Fruit fly (Drosophila melanogaster): ENCODE data around the gene Snap24.

The Snap24 gene

dm6 chr3R:9779764-9780163 is 16.8 kb upstream of the Snap24 start, which contains the start of gene CG12947:
CG12947 (plus strand) TSS chr3R:9780064.
- no peak for TF ChIP-seq Poxn (GFP tag; IDR thresholded peaks at IDR 0.05)
- no peak for TF ChIP-seq CG18619 (GFP tag; optimal IDR thresholded peaks at IDR 0.05)
- peak; percentile 26 for TF ChIP-seq CG3163 (GFP tag; optimal IDR thresholded peaks at IDR 0.05)
- TF ChIP-seq CG43689 (GFP tag; IDR thresholded peaks at IDR 0.05): no peak
- no peak for TF ChIP-seq Taf1 (GFP tag; IDR thresholded peaks at IDR 0.05)
- no peak for TF ChIP-seq jing (GFP tag; optimal IDR thresholded peaks at IDR 0.05)
- TF ChIP-seq CTCF (GFP tag; optimal IDR thresholded peaks at IDR 0.05): no peak
- TF ChIP-seq Dbx (GFP tag; IDR thresholded peaks at IDR 0.05): 0 out of 3 replicates have a peak, but pooled peaks have one; percentile 14
- TF ChIP-seq CG12391 (tag; optimal IDR thresholded peaks at IDR 0.05): no peak
- TF ChIP-seq CG2116 (GFP tag; optimal IDR thresholded peaks at IDR 0.05): no peak
- TF ChIP-seq CG9932 (GFP tag; IDR thresholded peaks at IDR 0.05): 0 out of 2 replicates have a peak, but pooled peaks have one; percentile 11
- no peak for TF ChIP-seq CG12299 (tag; optimal IDR thresholded peaks at IDR 0.05)
- no peak for TF ChIP-seq Neu2 (GFP tag; optimal IDR thresholded peaks at IDR 0.05; ENCODE audit: borderline replicate concordance)
- no peak for TF ChIP-seq CG31388 (GFP tag; optimal IDR thresholded peaks at IDR 0.05)
- no peak for TF ChIP-seq CG10209 (GFP tag; optimal IDR thresholded peaks at IDR 0.05)
- no peak for TF ChIP-seq eve (GFP tag; optimal IDR thresholded peaks at IDR 0.05)
- no peak for TF ChIP-seq esg (GFP tag; conservative IDR thresholded peaks at IDR 0.05)
- TF ChIP-seq seq (GFP tag; IDR thresholded peaks at IDR 0.05): no peak
- TF ChIP-seq ATbp (GFP tag; optimal IDR thresholded peaks at IDR 0.05): no peak
- TF ChIP-seq E2f1 (GFP tag; IDR thresholded peaks at IDR 0.05): no peak
- TF ChIP-seq CG15514 (GFP tag; optimal IDR thresholded peaks at IDR 0.05): no peak
- no peak for TF ChIP-seq CrebB (tag; optimal IDR thresholded peaks at IDR 0.05)
- no peak for TF ChIP-seq cato (GFP tag; optimal IDR thresholded peaks at IDR 0.05; ENCODE audit: borderline replicate concordance)
- no peak for TF ChIP-seq cwo (GFP tag; optimal IDR thresholded peaks at IDR 0.05)
- no peak for TF ChIP-seq CG1647 (GFP tag; optimal IDR thresholded peaks at IDR 0.05)
- no peak for TF ChIP-seq sna (GFP tag; IDR thresholded peaks at IDR 0.05; ENCODE audit: partially characterized antibody)
- no peak for TF ChIP-seq CG15696 (tag; optimal IDR thresholded peaks at IDR 0.05)
- peak; percentile 51 for TF ChIP-seq Med (GFP tag)
- no peak for TF ChIP-seq z (GFP tag; IDR thresholded peaks at IDR 0.05)
- no peak for TF ChIP-seq repo (GFP tag; optimal IDR thresholded peaks at IDR 0.05)
- TF ChIP-seq Drgx (GFP tag; IDR thresholded peaks at IDR 0.05): 0 out of 2 replicates have a peak, but pooled peaks have one; percentile 21
- TF ChIP-seq btn (GFP tag; optimal IDR thresholded peaks at IDR 0.05): no peak
- no peak for TF ChIP-seq lab (GFP tag; optimal IDR thresholded peaks at IDR 0.05)
- TF ChIP-seq pita (GFP tag; optimal IDR thresholded peaks at IDR 0.05): no peak
- TF ChIP-seq Fer2 (tag; optimal IDR thresholded peaks at IDR 0.05): no peak
- no peak for TF ChIP-seq Xbp1 (GFP tag; optimal IDR thresholded peaks at IDR 0.05)
- no peak for TF ChIP-seq CG2875 (GFP tag; optimal IDR thresholded peaks at IDR 0.05)
- no peak for TF ChIP-seq HLHmδ (GFP tag; optimal IDR thresholded peaks at IDR 0.05)
- no peak for TF ChIP-seq CG17328 (GFP tag; IDR thresholded peaks at IDR 0.05)
- TF ChIP-seq CG17359 (tag; optimal IDR thresholded peaks at IDR 0.05): no peak
- TF ChIP-seq chm (GFP tag; IDR thresholded peaks at IDR 0.05): 0 out of 2 replicates have a peak, but pooled peaks have one; percentile 12
- TF ChIP-seq YL-1 (GFP tag; optimal IDR thresholded peaks at IDR 0.05): no peak
- no peak for TF ChIP-seq MTF-1 (GFP tag; optimal IDR thresholded peaks at IDR 0.05; ENCODE audit: borderline replicate concordance)
- no peak for TF ChIP-seq CG11085 (GFP tag; IDR thresholded peaks at IDR 0.05)
- TF ChIP-seq Scr (GFP tag; IDR thresholded peaks at IDR 0.05; ENCODE audit: partially characterized antibody): peak; percentile 11; the same call in 1 of the 2 replicates
- TF ChIP-seq CG34422 (GFP tag; IDR thresholded peaks at IDR 0.05): 0 out of 3 replicates have a peak, but pooled peaks have one; percentile 16
- no peak for TF ChIP-seq NC2α (GFP tag; optimal IDR thresholded peaks at IDR 0.05)
- 0 out of 3 replicates have a peak, but pooled peaks have one; percentile 45 for TF ChIP-seq CG6175 (GFP tag; IDR thresholded peaks at IDR 0.05)
- no peak for TF ChIP-seq CG32532 (GFP tag; IDR thresholded peaks at IDR 0.05)
- no peak for TF ChIP-seq Ets65A (GFP tag)
- TF ChIP-seq gt (GFP tag; IDR thresholded peaks at IDR 0.05): no peak
- TF ChIP-seq CG1603 (tag; optimal IDR thresholded peaks at IDR 0.05): no peak

Data from whole organism, embryonic.